Worm (Caenorhabditis elegans): ENCODE measurements around the gene dhs-11.

dhs-11 gene

ce11 chrIII:10624564-10624963, 18.1 kb downstream of the dhs-11 start (continued):
- no peak for TF ChIP-seq nhr-25 (tag; optimal IDR thresholded peaks at IDR 0.05; ENCODE audit: borderline replicate concordance, insufficient read depth)
- peak; percentile 74 for TF ChIP-seq hmg-1.1 (GFP tag; IDR thresholded peaks at IDR 0.05)
- TF ChIP-seq cey-2 (tag; optimal IDR thresholded peaks at IDR 0.05; ENCODE audit: borderline replicate concordance, insufficient read depth), result no peak
- TF ChIP-seq lin-38 (GFP tag; IDR thresholded peaks at IDR 0.05), result peak; percentile 81
- TF ChIP-seq ceh-44 (GFP tag; IDR thresholded peaks at IDR 0.05), result 0 out of 2 replicates have a peak, but pooled peaks have one; percentile 74
- 0 out of 2 replicates have a peak, but pooled peaks have one; percentile 27 for TF ChIP-seq zfp-3 (GFP tag; conservative IDR thresholded peaks at IDR 0.05)
- TF ChIP-seq lim-7 (GFP tag; IDR thresholded peaks at IDR 0.05), result peak; percentile 99
- TF ChIP-seq T26A8.4 (GFP tag; IDR thresholded peaks at IDR 0.05), result peak; percentile 72
- no peak for TF ChIP-seq mdl-1 (tag; optimal IDR thresholded peaks at IDR 0.05)
- TF ChIP-seq set-16 (GFP tag; IDR thresholded peaks at IDR 0.05), result 0 out of 2 replicates have a peak, but pooled peaks have one; percentile 21
- peak; percentile 95 for TF ChIP-seq arid-1 (GFP tag; conservative IDR thresholded peaks at IDR 0.05)
- peak in 1 of 2 experiments; percentile 63 for TF ChIP-seq daf-16 (GFP tag; optimal IDR thresholded peaks at IDR 0.05)
- TF ChIP-seq daf-16 (tag; optimal IDR thresholded peaks at IDR 0.05), result peak; percentile 78
- TF ChIP-seq F26F4.8 (GFP tag; conservative IDR thresholded peaks at IDR 0.05), result peak; percentile 80
- peak; percentile 51 for TF ChIP-seq nhr-6 (tag; optimal IDR thresholded peaks at IDR 0.05)
- TF ChIP-seq madf-9 (GFP tag; conservative IDR thresholded peaks at IDR 0.05), result peak; percentile 71
- peak; percentile 4 for TF ChIP-seq mep-1 (tag; optimal IDR thresholded peaks at IDR 0.05)
- TF ChIP-seq nhr-42 (GFP tag; IDR thresholded peaks at IDR 0.05), result peak; percentile 82
- no peak for TF ChIP-seq jun-1 (tag; optimal IDR thresholded peaks at IDR 0.05)
- TF ChIP-seq mdt-29 (GFP tag; IDR thresholded peaks at IDR 0.05), result peak; percentile 59; the same call in 1 of the 2 replicates
- TF ChIP-seq Y48G9A.11 (GFP tag; IDR thresholded peaks at IDR 0.05), result peak; percentile 63; the same call in 1 of the 2 replicates
- TF ChIP-seq mxl-2 (GFP tag; conservative IDR thresholded peaks at IDR 0.05), result 0 out of 2 replicates have a peak, but pooled peaks have one; percentile 17
- TF ChIP-seq dve-1 (tag; optimal IDR thresholded peaks at IDR 0.05; ENCODE audit: insufficient read depth), result peak; percentile 46
- peak; percentile 20 for TF ChIP-seq mxl-3 (GFP tag; optimal IDR thresholded peaks at IDR 0.05)
- no peak for TF ChIP-seq nhr-77 (tag; optimal IDR thresholded peaks at IDR 0.05)
- TF ChIP-seq rbr-2 (tag; optimal IDR thresholded peaks at IDR 0.05), result peak; percentile 48
- no peak for TF ChIP-seq ztf-7 (tag; optimal IDR thresholded peaks at IDR 0.05)
- TF ChIP-seq nhr-41 (GFP tag; IDR thresholded peaks at IDR 0.05), result 0 out of 2 replicates have a peak, but pooled peaks have one; percentile 53
- no peak for TF ChIP-seq lin-29 (GFP tag; IDR thresholded peaks at IDR 0.05)
- TF ChIP-seq snpc-1.2 (GFP tag; IDR thresholded peaks at IDR 0.05), result peak; percentile 69; the same call in 1 of the 2 replicates
- peak; percentile 46; the same call in 1 of the 2 replicates for TF ChIP-seq dmd-6 (GFP tag; IDR thresholded peaks at IDR 0.05)
- TF ChIP-seq egl-43 (GFP tag; IDR thresholded peaks at IDR 0.05), result peak; percentile 94
- TF ChIP-seq vab-7 (GFP tag; IDR thresholded peaks at IDR 0.05), result peak; percentile 94
- TF ChIP-seq hif-1 (tag; optimal IDR thresholded peaks at IDR 0.05), result peak in 1 of 2 experiments; percentile 23
- peak; percentile 79 for TF ChIP-seq ZK337.2 (GFP tag; IDR thresholded peaks at IDR 0.05)
- TF ChIP-seq dpl-1 (GFP tag; optimal IDR thresholded peaks at IDR 0.05), result no peak
- TF ChIP-seq Y75B8A.6 (GFP tag; IDR thresholded peaks at IDR 0.05), result peak; percentile 69; the same call in 1 of the 2 replicates
- TF ChIP-seq lin-1 (GFP tag; IDR thresholded peaks at IDR 0.05), result peak; percentile 64; the same call in 1 of the 2 replicates
- TF ChIP-seq Y5F2A.4 (GFP tag; optimal IDR thresholded peaks at IDR 0.05), result no peak
- peak; percentile 69 for TF ChIP-seq lin-13 (GFP tag; optimal IDR thresholded peaks at IDR 0.05)
- TF ChIP-seq attf-4 (tag; optimal IDR thresholded peaks at IDR 0.05), result no peak
- TF ChIP-seq hlh-30 (tag; optimal IDR thresholded peaks at IDR 0.05; ENCODE audit: insufficient read depth), result peak; percentile 22
- peak; percentile 89 for TF ChIP-seq D1046.2 (GFP tag; IDR thresholded peaks at IDR 0.05)
- peak; percentile 44 for TF ChIP-seq unc-130 (GFP tag; optimal IDR thresholded peaks at IDR 0.05)
- peak in 1 of 2 experiments; percentile 46 for TF ChIP-seq lsy-2 (tag; optimal IDR thresholded peaks at IDR 0.05)
- peak; percentile 60 for TF ChIP-seq spr-3 (GFP tag; optimal IDR thresholded peaks at IDR 0.05)
- TF ChIP-seq gei-8 (GFP tag; optimal IDR thresholded peaks at IDR 0.05), result peak; percentile 30
- TF ChIP-seq fkh-10 (GFP tag; optimal IDR thresholded peaks at IDR 0.05), result no peak
- TF ChIP-seq zip-11 (GFP tag; IDR thresholded peaks at IDR 0.05), result no peak
